Worm (Caenorhabditis elegans): Measurements from ENCODE around the gene R02F11.11.

The R02F11.11 gene

DNA sequence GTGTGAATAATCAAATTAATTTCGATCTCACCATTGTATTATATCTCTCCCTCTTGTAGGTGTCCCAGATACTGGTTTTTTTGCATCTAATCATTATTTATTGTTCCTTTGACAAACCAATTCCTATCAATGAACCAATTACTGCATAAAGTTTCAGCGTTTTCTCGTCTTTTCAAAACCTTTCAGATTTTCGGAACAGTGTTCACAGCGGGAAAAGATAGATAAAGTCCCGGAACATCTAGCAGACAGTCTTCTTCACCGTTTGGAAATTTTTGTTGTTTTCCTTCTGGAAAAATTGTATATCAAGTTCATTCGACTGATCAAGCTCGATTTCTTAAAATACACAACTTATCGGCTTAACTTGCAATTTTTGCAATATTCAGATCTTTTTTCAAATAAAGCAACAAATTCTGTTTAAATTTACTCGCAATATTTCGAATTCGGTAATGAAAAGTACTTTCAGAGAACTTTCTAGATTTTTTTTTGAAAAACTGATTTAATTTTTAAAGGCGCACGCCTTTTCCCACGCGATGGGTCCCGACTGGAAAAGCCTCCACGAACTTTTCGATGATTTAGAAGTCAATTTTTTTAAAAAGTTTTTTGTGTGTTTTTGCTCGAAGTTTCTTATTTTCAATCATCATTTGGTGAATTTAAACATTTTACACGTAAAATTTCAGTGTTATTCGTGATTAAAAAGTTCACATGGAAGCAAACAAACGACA is 36.2 kb upstream of the R02F11.11 start, which contains the start of gene pgl-3 (continued):
- TF ChIP-seq B0019.2 (GFP tag; conservative IDR thresholded peaks at IDR 0.05): 0 out of 2 replicates have a peak, but pooled peaks have one; percentile 8
- no peak for TF ChIP-seq zim-3 (tag; optimal IDR thresholded peaks at IDR 0.05)

DNA sequence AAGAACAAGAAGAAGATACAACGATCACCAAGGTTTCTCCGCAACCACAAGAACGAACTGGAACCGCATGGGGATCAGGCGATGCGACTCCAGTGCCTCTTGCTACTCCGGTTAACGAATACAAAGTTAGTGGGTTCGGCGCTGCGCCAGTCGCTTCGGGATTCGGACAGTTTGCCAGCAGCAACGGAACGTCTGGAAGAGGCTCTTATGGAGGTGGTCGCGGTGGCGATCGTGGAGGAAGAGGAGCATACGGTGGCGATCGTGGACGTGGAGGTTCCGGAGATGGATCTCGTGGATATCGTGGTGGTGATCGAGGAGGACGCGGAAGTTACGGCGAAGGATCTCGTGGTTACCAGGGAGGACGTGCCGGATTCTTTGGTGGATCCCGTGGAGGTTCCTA is 33.6 kb upstream of the R02F11.11 start:
- 0 out of 2 replicates have a peak, but pooled peaks have one; percentile 14 for TF ChIP-seq hmg-20 (GFP tag; IDR thresholded peaks at IDR 0.05)
- no peak for TF ChIP-seq dpl-1 (GFP tag; optimal IDR thresholded peaks at IDR 0.05)
- TF ChIP-seq egrh-3 (GFP tag; IDR thresholded peaks at IDR 0.05): peak; percentile 39; the same call in 1 of the 2 replicates
- TF ChIP-seq hlh-26 (GFP tag; conservative IDR thresholded peaks at IDR 0.05): no peak
- no peak for TF ChIP-seq hmg-1.2 (GFP tag; IDR thresholded peaks at IDR 0.05)
- TF ChIP-seq ztf-22 (GFP tag; optimal IDR thresholded peaks at IDR 0.05): no peak
- 0 out of 2 replicates have a peak, but pooled peaks have one; percentile 56 for TF ChIP-seq Y53G8AR.9 (GFP tag; conservative IDR thresholded peaks at IDR 0.05)

DNA sequence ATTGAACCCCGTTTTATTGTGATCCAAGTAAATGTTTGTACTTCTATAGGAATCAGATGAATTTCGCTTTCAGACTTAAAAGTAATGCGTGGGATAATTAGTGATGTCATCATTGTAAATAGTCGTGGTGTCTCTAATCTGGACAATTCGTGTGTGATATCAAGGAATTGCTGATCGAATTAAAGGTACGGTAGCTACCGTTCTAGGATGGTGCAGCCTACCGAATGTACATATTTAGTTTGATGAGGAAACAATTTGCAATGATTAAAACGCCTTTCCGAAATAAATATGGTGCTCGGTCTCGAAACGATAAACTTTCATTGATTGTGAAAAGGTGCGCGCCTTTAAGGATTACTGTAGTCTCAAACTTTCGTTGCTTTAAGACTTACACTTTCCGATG is 33.1 kb upstream of the R02F11.11 start:
- TF ChIP-seq F57C9.4 (tag; optimal IDR thresholded peaks at IDR 0.05) (no peak), ceh-27 (GFP tag; optimal IDR thresholded peaks at IDR 0.05) (no peak), cebp-2 (GFP tag; IDR thresholded peaks at IDR 0.05) (no peak), mxl-1 (tag; optimal IDR thresholded peaks at IDR 0.05) (no peak), egl-18 (GFP tag; IDR thresholded peaks at IDR 0.05) (no peak), gei-17 (GFP tag; optimal IDR thresholded peaks at IDR 0.05) (no peak), bed-2 (GFP tag; IDR thresholded peaks at IDR 0.05) (no peak), F49E8.2 (tag; optimal IDR thresholded peaks at IDR 0.05; ENCODE audit: insufficient read depth) (peak; percentile 15), let-607 (tag; optimal IDR thresholded peaks at IDR 0.05) (no peak), ceh-40 (GFP tag; IDR thresholded peaks at IDR 0.05) (no peak), pha-4 (tag; optimal IDR thresholded peaks at IDR 0.05) (no peak), Y67H2A.10 (GFP tag; conservative IDR thresholded peaks at IDR 0.05) (no peak), ama-1 (optimal IDR thresholded peaks at IDR 0.05) (no peak), ama-1 (GFP tag; optimal IDR thresholded peaks at IDR 0.05) (peak in 1 of 2 experiments; percentile 37), lsy-27 (tag; optimal IDR thresholded peaks at IDR 0.05; ENCODE audit: borderline replicate concordance, insufficient read depth) (no peak), F33H1.4 (GFP tag; IDR thresholded peaks at IDR 0.05) (0 out of 2 replicates have a peak, but pooled peaks have one; percentile 21), nhr-90 (tag; optimal IDR thresholded peaks at IDR 0.05) (no peak), nhr-120 (GFP tag; IDR thresholded peaks at IDR 0.05) (no peak), lir-1 (GFP tag; conservative IDR thresholded peaks at IDR 0.05) (no peak), snpc-3.4 (tag; optimal IDR thresholded peaks at IDR 0.05) (no peak), T26A5.8 (tag; optimal IDR thresholded peaks at IDR 0.05) (peak; percentile 2), ceh-58 (GFP tag; IDR thresholded peaks at IDR 0.05) (no peak), hrde-1 (tag; optimal IDR thresholded peaks at IDR 0.05; ENCODE audit: borderline replicate concordance) (peak; percentile 10), mel-28 (tag; optimal IDR thresholded peaks at IDR 0.05; ENCODE audit: borderline replicate concordance) (no peak), K11D2.4 (GFP tag; IDR thresholded peaks at IDR 0.05) (no peak), attf-6 (GFP tag; IDR thresholded peaks at IDR 0.05) (peak; percentile 47; the same call in 1 of the 2 replicates), hsf-1 (GFP tag; IDR thresholded peaks at IDR 0.05) (peak; percentile 74), madf-8 (GFP tag; conservative IDR thresholded peaks at IDR 0.05) (no peak), fkh-3 (tag; optimal IDR thresholded peaks at IDR 0.05) (no peak), rec-8 (tag; optimal IDR thresholded peaks at IDR 0.05) (no peak), akir-1 (GFP tag; optimal IDR thresholded peaks at IDR 0.05) (no peak), dpff-1 (tag; optimal IDR thresholded peaks at IDR 0.05) (no peak), tbp1 (GFP tag; optimal IDR thresholded peaks at IDR 0.05) (no peak), F22D6.2 (tag; optimal IDR thresholded peaks at IDR 0.05) (no peak), Y53G8AR.9 (GFP tag; conservative IDR thresholded peaks at IDR 0.05) (peak; percentile 79), attf-5 (GFP tag; optimal IDR thresholded peaks at IDR 0.05) (no peak)
